Worm (Caenorhabditis elegans) whole organism, L4 larva: ENCODE data around the gene ceh-14.

ENCODE experiments used
- T26A8.4 ChIP-seq: fragments of 200-800 bp; sonication (Bioruptor generic); IDR thresholded peaks from 2 replicates; pipeline ENCODE4 v1.3.6; 2022; ENCODE audit warnings: missing genetic modification characterization, missing compliant biosample characterization
- arid-1 ChIP-seq: fragments of 200-800 bp; sonication (Bioruptor generic); conservative IDR thresholded peaks from 2 replicates; pipeline ENCODE4 v1.3.6; 2022; ENCODE audit warnings: missing genetic modification reagents, missing genetic modification characterization, missing compliant biosample characterization

- TF ChIP-seq arid-1 (GFP tag; lab: Robert Waterston, UW), result no peak
- TF ChIP-seq T26A8.4, result no peak
These were observed 1.9 kb upstream of the ceh-14 start for ce11 chrX:7534454-7534853.
